Fruit fly (Drosophila melanogaster) Kc167 (cell line): ENCODE data around the gene GILT1.

ENCODE experiments used
- Myc ChIP-seq: fragments of >200 bp; optimal IDR thresholded peaks from 2 replicates; lab custom pipeline; 2017; ENCODE audit warnings: missing external identifiers
- Sin3A ChIP-seq: fragments of >200 bp; optimal IDR thresholded peaks from 2 replicates; lab custom pipeline; 2018; ENCODE audit warnings: missing external identifiers
- h ChIP-seq: fragments of >200 bp; optimal IDR thresholded peaks from 3 replicates; lab custom pipeline; 2018; ENCODE audit warnings: missing external identifiers
- insv ChIP-seq: fragments of >200 bp; optimal IDR thresholded peaks from 3 replicates; lab custom pipeline; 2018; ENCODE audit warnings: missing external identifiers
- psq ChIP-seq: fragments of >200 bp; optimal IDR thresholded peaks from 2 replicates; lab custom pipeline; 2017; ENCODE audit warnings: missing external identifiers

- TF ChIP-seq h (lab: Kevin White, UChicago) = no peak
- no peak for TF ChIP-seq insv
- TF ChIP-seq Myc (lab: Kevin White, UChicago) = no peak
- no peak for TF ChIP-seq Sin3A (lab: Kevin White, UChicago)
- no peak for TF ChIP-seq psq (lab: Kevin White, UChicago)
Observed at dm6 chr3R:13371840-13372680, 29.6 kb downstream of the GILT1 start, which contains the start of the genes Lip3 and CG34309.
